Worm (Caenorhabditis elegans) whole organism, young adult: Measurements from ENCODE around the gene mog-4.

Experiments used
- F10E7.11 ChIP-seq: sonication (generic microtip); optimal IDR thresholded peaks from 2 replicates; lab custom pipeline; 2017; ENCODE audit warnings: mild to moderate bottlenecking, missing genetic modification characterization, moderate library complexity, missing compliant biosample characterization
- F22D6.2 ChIP-seq: sonication (generic microtip); optimal IDR thresholded peaks from 2 replicates; lab custom pipeline; 2016; ENCODE audit warnings: mild to moderate bottlenecking, missing genetic modification characterization, missing compliant biosample characterization
- F39B2.1 ChIP-seq: fragments of 200-800 bp; sonication (Bioruptor generic); IDR thresholded peaks from 2 replicates; pipeline ENCODE4 v1.3.6; 2022; ENCODE audit warnings: missing genetic modification reagents, missing genetic modification characterization, missing compliant biosample characterization
- F52B5.7 ChIP-seq: sonication (generic microtip); optimal IDR thresholded peaks from 2 replicates; lab custom pipeline; 2016; ENCODE audit warnings: mild to moderate bottlenecking, missing genetic modification characterization, missing compliant biosample characterization
- F57A8.1 ChIP-seq: fragments of 200-800 bp; sonication (Bioruptor generic); optimal IDR thresholded peaks from 2 replicates; lab custom pipeline; 2018; ENCODE audit warnings: mild to moderate bottlenecking, missing genetic modification characterization, moderate library complexity, missing compliant biosample characterization
- F57C9.4 ChIP-seq: sonication (generic microtip); optimal IDR thresholded peaks from 2 replicates; lab custom pipeline; 2017; ENCODE audit warnings: mild to moderate bottlenecking, missing genetic modification characterization, missing compliant biosample characterization
- T26A5.8 ChIP-seq: sonication (generic microtip); optimal IDR thresholded peaks from 2 replicates; lab custom pipeline; 2016; ENCODE audit warnings: missing genetic modification characterization, missing compliant biosample characterization
- Y53F4B.3 ChIP-seq: fragments of 200-800 bp; sonication (Bioruptor generic); IDR thresholded peaks from 2 replicates; pipeline ENCODE4 v1.3.6; 2022; ENCODE audit warnings: missing genetic modification reagents, missing genetic modification characterization, missing compliant biosample characterization
- Y53G8AR.9 ChIP-seq: fragments of 200-800 bp; sonication (Bioruptor generic); conservative IDR thresholded peaks from 2 replicates; pipeline ENCODE4 v1.3.6; 2022; ENCODE audit warnings: missing genetic modification reagents, missing genetic modification characterization, missing compliant biosample characterization
- Y95B8A.8 ChIP-seq: fragments of 200-800 bp; sonication (Bioruptor generic); IDR thresholded peaks from 2 replicates; pipeline ENCODE4 v1.3.6; 2022; ENCODE audit warnings: missing genetic modification reagents, missing genetic modification characterization, missing compliant biosample characterization
- ama-1 ChIP-seq, 3 experiments: fragments of 150-350 bp in 1 of 3; sonication (generic microtip) in 2 of 3; optimal IDR thresholded peaks; 2 replicates each; lab custom pipeline; 2014 to 2018; ENCODE audit warnings: missing biosample characterization in 2 of 3, missing genetic modification characterization in 2 of 3, missing genetic modification reagents in 2 of 3
- aptf-3 ChIP-seq: fragments of 200-800 bp; sonication (Bioruptor generic); IDR thresholded peaks from 2 replicates; pipeline ENCODE4 v1.3.6; 2022; ENCODE audit warnings: missing genetic modification characterization, missing compliant biosample characterization
- atf-7 ChIP-seq: sonication (generic microtip); optimal IDR thresholded peaks from 2 replicates; lab custom pipeline; 2017; ENCODE audit warnings: mild to moderate bottlenecking, missing genetic modification characterization, missing compliant biosample characterization
- attf-3 ChIP-seq: fragments of 200-800 bp; sonication (Bioruptor generic); conservative IDR thresholded peaks from 2 replicates; pipeline ENCODE4 v1.3.6; 2022; ENCODE audit warnings: missing genetic modification reagents, missing genetic modification characterization, missing compliant biosample characterization
- attf-6 ChIP-seq: fragments of 200-800 bp; sonication (Bioruptor generic); IDR thresholded peaks from 2 replicates; pipeline ENCODE4 v1.3.6; 2022; ENCODE audit warnings: missing genetic modification reagents, missing genetic modification characterization, missing compliant biosample characterization
- bed-2 ChIP-seq: fragments of 200-800 bp; sonication (Bioruptor generic); IDR thresholded peaks from 2 replicates; pipeline ENCODE4 v1.3.6; 2022; ENCODE audit warnings: missing genetic modification reagents, missing genetic modification characterization, missing compliant biosample characterization
- ccch-3 ChIP-seq: fragments of 200-800 bp; sonication (Bioruptor generic); optimal IDR thresholded peaks from 2 replicates; lab custom pipeline; 2018; ENCODE audit warnings: mild to moderate bottlenecking, missing genetic modification characterization, missing compliant biosample characterization
- cebp-1 ChIP-seq, 2 experiments: fragments of 200-800 bp in 1 of 2; sonication (Bioruptor generic) in 1 of 2; sonication (generic microtip) in 1 of 2; IDR thresholded peaks in 1 of 2; optimal IDR thresholded peaks in 1 of 2; 2 replicates each; pipeline versions ENCODE4 v1.3.6 to Lab custom; 2017 to 2022; ENCODE audit warnings: missing compliant biosample characterization in 2 of 2, missing genetic modification characterization in 2 of 2, mild to moderate bottlenecking in 1 of 2, missing genetic modification reagents in 1 of 2, moderate library complexity in 1 of 2
- dox-1 ChIP-seq: fragments of 200-800 bp; sonication (Bioruptor generic); IDR thresholded peaks from 2 replicates; pipeline ENCODE4 v1.3.6; 2022; ENCODE audit warnings: missing genetic modification reagents, missing genetic modification characterization, missing compliant biosample characterization
- egl-18 ChIP-seq: fragments of 200-800 bp; sonication (Bioruptor generic); IDR thresholded peaks from 2 replicates; pipeline ENCODE4 v1.3.6; 2022; ENCODE audit warnings: missing genetic modification reagents, missing genetic modification characterization, missing compliant biosample characterization
- egl-44 ChIP-seq: fragments of 200-800 bp; sonication (Bioruptor generic); IDR thresholded peaks from 2 replicates; pipeline ENCODE4 v1.3.6; 2022; ENCODE audit warnings: missing genetic modification reagents, missing genetic modification characterization, missing compliant biosample characterization
- gei-17 ChIP-seq: fragments of 200-800 bp; sonication (Bioruptor generic); optimal IDR thresholded peaks from 2 replicates; lab custom pipeline; 2018; ENCODE audit warnings: mild to moderate bottlenecking, missing genetic modification characterization, missing compliant biosample characterization
- hlh-26 ChIP-seq: fragments of 200-800 bp; sonication (Bioruptor generic); conservative IDR thresholded peaks from 2 replicates; pipeline ENCODE4 v1.3.6; 2022; ENCODE audit warnings: missing genetic modification reagents, missing genetic modification characterization, missing compliant biosample characterization
- lag-1 ChIP-seq: fragments of 200-800 bp; sonication (Bioruptor generic); IDR thresholded peaks from 2 replicates; pipeline ENCODE4 v1.3.6; 2022; ENCODE audit warnings: missing genetic modification reagents, missing genetic modification characterization, missing compliant biosample characterization
- let-526 ChIP-seq: fragments of 200-800 bp; sonication (Bioruptor generic); IDR thresholded peaks from 2 replicates; pipeline ENCODE4 v1.3.6; 2022; ENCODE audit warnings: missing genetic modification reagents, missing genetic modification characterization, missing compliant biosample characterization
- lin-35 ChIP-seq, 3 experiments: fragments of 150-350 bp in 2 of 3; sonication (generic microtip) in 1 of 3; optimal IDR thresholded peaks; 2 replicates each; lab custom pipeline; 2014 to 2018; ENCODE audit warnings: missing biosample characterization in 3 of 3, missing genetic modification characterization in 3 of 3, missing genetic modification reagents in 3 of 3
- lin-54 ChIP-seq: fragments of 200-800 bp; sonication (Bioruptor generic); optimal IDR thresholded peaks from 2 replicates; lab custom pipeline; 2018; ENCODE audit warnings: mild to moderate bottlenecking, missing genetic modification characterization, missing compliant biosample characterization
- lsl-1 ChIP-seq: fragments of 200-800 bp; sonication (Bioruptor generic); optimal IDR thresholded peaks from 2 replicates; lab custom pipeline; 2018; ENCODE audit warnings: mild to moderate bottlenecking, missing genetic modification characterization, moderate library complexity, missing compliant biosample characterization
- madf-3 ChIP-seq: fragments of 200-800 bp; sonication (Bioruptor generic); IDR thresholded peaks from 2 replicates; pipeline ENCODE4 v1.3.6; 2022; ENCODE audit warnings: missing genetic modification reagents, missing genetic modification characterization, missing compliant biosample characterization
- nfyb-1 ChIP-seq: fragments of 200-800 bp; sonication (Bioruptor generic); IDR thresholded peaks from 2 replicates; pipeline ENCODE4 v1.3.6; 2022; ENCODE audit warnings: missing genetic modification reagents, missing genetic modification characterization, missing compliant biosample characterization
- nhr-80 ChIP-seq: sonication (generic microtip); optimal IDR thresholded peaks from 2 replicates; lab custom pipeline; 2016; ENCODE audit warnings: missing genetic modification characterization, missing compliant biosample characterization
- pbrm-1 ChIP-seq: fragments of 200-800 bp; sonication (Bioruptor generic); IDR thresholded peaks from 2 replicates; pipeline ENCODE4 v1.3.6; 2022; ENCODE audit warnings: missing genetic modification reagents, missing genetic modification characterization, missing compliant biosample characterization
- pha-4 ChIP-seq: fragments of 150-350 bp; sonication (generic microtip); optimal IDR thresholded peaks from 2 replicates; lab custom pipeline; 2014; ENCODE audit warnings: missing biosample characterization, missing genetic modification reagents, missing genetic modification characterization
- rec-8 ChIP-seq, 2 experiments: sonication (generic microtip); optimal IDR thresholded peaks; 2 replicates each; lab custom pipeline; 2016; ENCODE audit warnings: mild to moderate bottlenecking in 2 of 2, missing genetic modification characterization in 2 of 2, missing genetic modification reagents in 2 of 2, missing genotype in 2 of 2, missing biosample characterization in 1 of 2, missing compliant biosample characterization in 1 of 2, moderate library complexity in 1 of 2
- repo-1 ChIP-seq: sonication (generic microtip); optimal IDR thresholded peaks from 2 replicates; lab custom pipeline; 2017; ENCODE audit warnings: mild to moderate bottlenecking, missing genetic modification characterization, missing compliant biosample characterization
- snpc-1.1 ChIP-seq: sonication (generic microtip); optimal IDR thresholded peaks from 2 replicates; lab custom pipeline; 2017; ENCODE audit warnings: missing genetic modification characterization, mild to moderate bottlenecking, missing compliant biosample characterization, antibody characterized with exemption, moderate library complexity, missing genotype, missing genetic modification reagents; ENCODE audit not compliant: insufficient read depth
- snpc-4 ChIP-seq, 5 experiments: fragments of 150-350 bp in 1 of 5; sonication (generic microtip) in 4 of 5; optimal IDR thresholded peaks; 2 replicates each; lab custom pipeline; 2014 to 2018; ENCODE audit warnings: missing genetic modification characterization in 5 of 5, missing biosample characterization in 3 of 5, antibody characterized with exemption in 2 of 5, mild to moderate bottlenecking in 2 of 5, missing compliant biosample characterization in 2 of 5, missing genotype in 2 of 5, moderate library complexity in 2 of 5, missing genetic modification reagents in 1 of 5
- somi-1 ChIP-seq: fragments of 200-800 bp; sonication (Bioruptor generic); optimal IDR thresholded peaks from 2 replicates; lab custom pipeline; 2018; ENCODE audit warnings: mild to moderate bottlenecking, missing genetic modification characterization, missing compliant biosample characterization
- sptf-2 ChIP-seq: fragments of 200-800 bp; sonication (Bioruptor generic); optimal IDR thresholded peaks from 2 replicates; lab custom pipeline; 2018; ENCODE audit warnings: mild to moderate bottlenecking, missing genetic modification characterization, missing compliant biosample characterization
- xnd-1 ChIP-seq: sonication (generic microtip); optimal IDR thresholded peaks from 2 replicates; lab custom pipeline; 2016; ENCODE audit warnings: missing genotype, missing genetic modification reagents, missing genetic modification characterization, missing compliant biosample characterization
- zim-3 ChIP-seq: sonication (generic microtip); optimal IDR thresholded peaks from 2 replicates; lab custom pipeline; 2017; ENCODE audit warnings: mild to moderate bottlenecking, missing genetic modification characterization, moderate library complexity, missing compliant biosample characterization
- ztf-18 ChIP-seq: sonication (generic microtip); optimal IDR thresholded peaks from 2 replicates; lab custom pipeline; 2016; ENCODE audit warnings: missing genotype, mild to moderate bottlenecking, missing genetic modification characterization, missing compliant biosample characterization
- ztf-22 ChIP-seq: fragments of 200-800 bp; sonication (Bioruptor generic); optimal IDR thresholded peaks from 2 replicates; lab custom pipeline; 2018; ENCODE audit warnings: mild to moderate bottlenecking, missing genetic modification characterization, moderate library complexity, missing compliant biosample characterization
- ztf-26 ChIP-seq: sonication (generic microtip); optimal IDR thresholded peaks from 2 replicates; lab custom pipeline; 2017; ENCODE audit warnings: missing genetic modification characterization, missing compliant biosample characterization

mog-4 gene

ce11 chrII:14534000-14534399 is 27.4 kb downstream of the mog-4 start, which contains the start of gene C04H5.1:
C04H5.1 (plus strand) TSS chrII:14534300.
- TF ChIP-seq lin-54 = no peak
- no peak for TF ChIP-seq egl-44 (GFP tag; lab: Robert Waterston, UW)
- no peak for TF ChIP-seq Y53F4B.3 (GFP tag; lab: Robert Waterston, UW)
- no peak for TF ChIP-seq repo-1
- TF ChIP-seq snpc-4 (GFP tag; optimal IDR thresholded peaks at IDR 0.05; lab: Kevin White, UChicago) = no peak
- no peak for TF ChIP-seq snpc-4 (tag; optimal IDR thresholded peaks at IDR 0.05; lab: Kevin White, UChicago)
- TF ChIP-seq nhr-80 (tag; lab: Kevin White, UChicago) = no peak
- no peak for TF ChIP-seq hlh-26 (GFP tag; lab: Robert Waterston, UW)
- TF ChIP-seq pha-4 (tag; lab: Kevin White, UChicago) = no peak
- no peak for TF ChIP-seq bed-2 (GFP tag; lab: Robert Waterston, UW)
- no peak for TF ChIP-seq aptf-3 (GFP tag; lab: Robert Waterston, UW)
- no peak for TF ChIP-seq dox-1 (GFP tag; lab: Robert Waterston, UW)
- no peak for TF ChIP-seq lag-1 (GFP tag; lab: Robert Waterston, UW)
- TF ChIP-seq F57A8.1 = no peak
- TF ChIP-seq T26A5.8 (tag; lab: Kevin White, UChicago) = no peak
- TF ChIP-seq ccch-3 (GFP tag; lab: Kevin White, UChicago) = no peak

ce11 chrII:14528233-14528802 is 33.1 kb downstream of the mog-4 start, which contains the start of the genes F57C2.5 and spat-1:
F57C2.5 (minus strand) TSS chrII:14528239.
spat-1 (plus strand) TSS chrII:14528752.
- no peak for TF ChIP-seq lin-35 (GFP tag; optimal IDR thresholded peaks at IDR 0.05; lab: Kevin White, UChicago)
- no peak for TF ChIP-seq sptf-2 (GFP tag; lab: Kevin White, UChicago)
- TF ChIP-seq pbrm-1 (GFP tag; lab: Robert Waterston, UW) = no peak
- peak; percentile 42 for TF ChIP-seq ztf-18 (tag; lab: Kevin White, UChicago)
- no peak for TF ChIP-seq F10E7.11
- TF ChIP-seq attf-6 (GFP tag; lab: Robert Waterston, UW) = no peak
- no peak for TF ChIP-seq F22D6.2 (tag; lab: Kevin White, UChicago)
- no peak for TF ChIP-seq ztf-26
- TF ChIP-seq dox-1 (GFP tag; lab: Robert Waterston, UW) = peak; percentile 68; the same call in 1 of the 2 replicates
- TF ChIP-seq madf-3 (GFP tag; lab: Robert Waterston, UW) = no peak
- no peak for TF ChIP-seq egl-18 (GFP tag; lab: Robert Waterston, UW)
- TF ChIP-seq Y95B8A.8 (GFP tag; lab: Robert Waterston, UW) = 0 out of 2 replicates have a peak, but pooled peaks have one; percentile 19
- TF ChIP-seq F52B5.7 (tag; lab: Kevin White, UChicago) = no peak
- no peak for TF ChIP-seq nfyb-1
- no peak for TF ChIP-seq F57C9.4 (tag; lab: Kevin White, UChicago)
- no peak for TF ChIP-seq somi-1 (GFP tag; lab: Kevin White, UChicago)
- peak; percentile 22 for TF ChIP-seq lin-54
- no peak for TF ChIP-seq cebp-1 (GFP tag; IDR thresholded peaks at IDR 0.05; lab: Robert Waterston, UW)
- peak; percentile 49 for TF ChIP-seq cebp-1 (tag; optimal IDR thresholded peaks at IDR 0.05; lab: Kevin White, UChicago)
- TF ChIP-seq xnd-1 = no peak
- TF ChIP-seq Y53F4B.3 (GFP tag; lab: Robert Waterston, UW) = no peak
- peak; percentile 62 for TF ChIP-seq nhr-80 (tag; lab: Kevin White, UChicago)
- TF ChIP-seq zim-3 (tag; lab: Kevin White, UChicago) = no peak
- no peak for TF ChIP-seq gei-17 (GFP tag; lab: Kevin White, UChicago)
- no peak for TF ChIP-seq rec-8 (tag; optimal IDR thresholded peaks at IDR 0.05; lab: Kevin White, UChicago)
- peak; percentile 88 for TF ChIP-seq lsl-1 (GFP tag; lab: Kevin White, UChicago)
- TF ChIP-seq ama-1 (optimal IDR thresholded peaks at IDR 0.05; lab: Kevin White, UChicago) = no peak
- TF ChIP-seq ama-1 (GFP tag; optimal IDR thresholded peaks at IDR 0.05; lab: Kevin White, UChicago) = no peak
- no peak for TF ChIP-seq F39B2.1 (GFP tag; lab: Robert Waterston, UW)
- TF ChIP-seq atf-7 (tag; lab: Kevin White, UChicago) = no peak
- TF ChIP-seq aptf-3 (GFP tag; lab: Robert Waterston, UW) = no peak
- TF ChIP-seq Y53G8AR.9 = no peak
- TF ChIP-seq attf-3 (GFP tag; lab: Robert Waterston, UW) = peak; percentile 24; the same call in 1 of the 2 replicates
- no peak for TF ChIP-seq lag-1 (GFP tag; lab: Robert Waterston, UW)
- 0 out of 2 replicates have a peak, but pooled peaks have one; percentile 10 for TF ChIP-seq let-526 (GFP tag; lab: Robert Waterston, UW)
- no peak for TF ChIP-seq snpc-1.1 (tag; lab: Kevin White, UChicago)
- TF ChIP-seq ztf-22 (GFP tag; lab: Kevin White, UChicago) = no peak
